Fruit fly (Drosophila melanogaster) whole organism, embryonic: ENCODE data around the gene CG32679.
A peak's percentile ranks its signal among the peaks of the same experiment; 100 is the strongest.

ENCODE experiments used
- CG10267 ChIP-seq: fragments of 200-800 bp; sonication (Bioruptor generic); optimal IDR thresholded peaks from 2 replicates; lab custom pipeline; 2018; ENCODE audit warnings: missing biosample characterization, mild to moderate bottlenecking, missing genetic modification characterization, moderate library complexity
- CG11398 ChIP-seq: fragments of 200-800 bp; sonication (Bioruptor generic); optimal IDR thresholded peaks from 2 replicates; lab custom pipeline; 2016; ENCODE audit warnings: missing biosample characterization, missing genetic modification characterization
- CG11723 ChIP-seq: fragments of 200-800 bp; sonication (Bioruptor generic); optimal IDR thresholded peaks from 2 replicates; lab custom pipeline; 2017; ENCODE audit warnings: missing biosample characterization, mild to moderate bottlenecking, missing genetic modification characterization
- CG13123 ChIP-seq: fragments of 200-800 bp; sonication (Bioruptor generic); optimal IDR thresholded peaks from 2 replicates; lab custom pipeline; 2016; ENCODE audit warnings: missing biosample characterization, missing genetic modification characterization
- CG13775 ChIP-seq: fragments of 200-800 bp; sonication (Bioruptor generic); optimal IDR thresholded peaks from 3 replicates; lab custom pipeline; 2017; ENCODE audit warnings: missing biosample characterization, mild to moderate bottlenecking, missing genetic modification characterization
- CG14441 ChIP-seq: fragments of 200-800 bp; sonication (Bioruptor generic); IDR thresholded peaks from 2 replicates; pipeline ENCODE4 v1.3.6; 2022; ENCODE audit warnings: missing biosample characterization, missing genetic modification characterization
- CG14710 ChIP-seq: fragments of 200-800 bp; sonication (Bioruptor generic); optimal IDR thresholded peaks from 3 replicates; lab custom pipeline; 2019; ENCODE audit warnings: missing biosample characterization, mild to moderate bottlenecking, missing genetic modification characterization, moderate library complexity
- CG15514 ChIP-seq: fragments of 200-800 bp; sonication (Bioruptor generic); optimal IDR thresholded peaks from 3 replicates; lab custom pipeline; 2017; ENCODE audit warnings: missing biosample characterization, missing genetic modification characterization, mild to moderate bottlenecking, moderate library complexity, missing genetic modification reagents
- CG1603 ChIP-seq: fragments of 200-800 bp; sonication (Bioruptor generic); optimal IDR thresholded peaks from 2 replicates; lab custom pipeline; 2019; ENCODE audit warnings: missing biosample characterization, mild to moderate bottlenecking, missing genetic modification characterization, moderate library complexity
- CG18599 ChIP-seq: fragments of 200-800 bp; sonication (Bioruptor generic); optimal IDR thresholded peaks from 3 replicates; lab custom pipeline; 2017; ENCODE audit warnings: missing biosample characterization, missing genetic modification characterization, mild to moderate bottlenecking, moderate library complexity, missing genetic modification reagents
- CG2712 ChIP-seq: fragments of 200-800 bp; optimal IDR thresholded peaks from 3 replicates; lab custom pipeline; 2019; ENCODE audit warnings: missing biosample characterization, mild to moderate bottlenecking, missing genetic modification characterization, moderate library complexity
- CG30403 ChIP-seq: fragments of 200-800 bp; sonication (Bioruptor generic); optimal IDR thresholded peaks from 3 replicates; lab custom pipeline; 2016; ENCODE audit warnings: missing biosample characterization, missing genetic modification characterization
- CG33213 ChIP-seq: fragments of 200-800 bp; sonication (Bioruptor generic); optimal IDR thresholded peaks from 3 replicates; lab custom pipeline; 2016; ENCODE audit warnings: missing biosample characterization, missing genetic modification characterization
- CG4424 ChIP-seq: fragments of 200-800 bp; sonication (Bioruptor generic); optimal IDR thresholded peaks from 3 replicates; lab custom pipeline; 2016; ENCODE audit warnings: missing biosample characterization, missing genetic modification characterization
- CG5245 ChIP-seq: fragments of 200-800 bp; sonication (Bioruptor generic); optimal IDR thresholded peaks from 3 replicates; lab custom pipeline; 2016; ENCODE audit warnings: missing biosample characterization, missing genetic modification characterization
- CG6791 ChIP-seq: fragments of 200-800 bp; sonication (Bioruptor generic); IDR thresholded peaks from 3 replicates; pipeline ENCODE4 v1.3.6; 2022; ENCODE audit warnings: missing biosample characterization, missing genetic modification characterization; ENCODE audit not compliant: partially characterized antibody
- CG7786 ChIP-seq: fragments of 200-800 bp; sonication (Bioruptor generic); optimal IDR thresholded peaks from 2 replicates; lab custom pipeline; 2016; ENCODE audit warnings: missing biosample characterization, missing genetic modification characterization
- CG8359 ChIP-seq: fragments of 200-800 bp; sonication (Bioruptor generic); optimal IDR thresholded peaks from 2 replicates; lab custom pipeline; 2017; ENCODE audit warnings: missing biosample characterization, mild to moderate bottlenecking, missing genetic modification characterization, borderline replicate concordance
- CG9437 ChIP-seq: fragments of 200-800 bp; sonication (Bioruptor generic); optimal IDR thresholded peaks from 2 replicates; lab custom pipeline; 2018; ENCODE audit warnings: missing biosample characterization, mild to moderate bottlenecking, missing genetic modification characterization
- CkIIα-i1 ChIP-seq: fragments of 200-800 bp; sonication (Bioruptor generic); IDR thresholded peaks from 2 replicates; pipeline ENCODE4 v1.3.6; 2022; ENCODE audit warnings: missing biosample characterization, missing genetic modification characterization
- Dek ChIP-seq: fragments of 200-800 bp; sonication (Bioruptor generic); optimal IDR thresholded peaks from 3 replicates; lab custom pipeline; 2019; ENCODE audit warnings: missing biosample characterization, mild to moderate bottlenecking, missing genetic modification characterization, moderate library complexity
- Dfd ChIP-seq, 2 experiments: fragments of >200 bp; optimal IDR thresholded peaks; 2 replicates each; lab custom pipeline; 2017; ENCODE audit warnings: missing biosample characterization in 2 of 2, missing genetic modification characterization in 2 of 2
- ERR ChIP-seq: fragments of 200-800 bp; sonication (Bioruptor generic); optimal IDR thresholded peaks from 2 replicates; lab custom pipeline; 2016; ENCODE audit warnings: missing biosample characterization, missing genetic modification characterization
- Ets65A ChIP-seq: fragments of 200-800 bp; sonication (Bioruptor generic); peaks from one replicate; lab custom pipeline; 2016; ENCODE audit warnings: missing biosample characterization, missing genetic modification characterization
- H2.0 ChIP-seq: fragments of 200-800 bp; sonication (Bioruptor generic); IDR thresholded peaks from 2 replicates; pipeline ENCODE4 v1.3.6; 2022; ENCODE audit warnings: missing biosample characterization, missing genetic modification characterization
- Hand ChIP-seq: fragments of 200-800 bp; sonication (Bioruptor generic); optimal IDR thresholded peaks from 2 replicates; lab custom pipeline; 2017; ENCODE audit warnings: mild to moderate bottlenecking, missing biosample characterization, missing genetic modification reagents, missing genetic modification characterization
- Hsf ChIP-seq: fragments of 200-800 bp; sonication (Bioruptor generic); optimal IDR thresholded peaks from 3 replicates; lab custom pipeline; 2016; ENCODE audit warnings: missing biosample characterization, missing genetic modification characterization
- Mrtf ChIP-seq: fragments of 200-800 bp; sonication (Bioruptor generic); IDR thresholded peaks from 3 replicates; pipeline ENCODE4 v1.3.6; 2022; ENCODE audit warnings: missing biosample characterization, missing genetic modification characterization
- Side ChIP-seq: fragments of 200-800 bp; sonication (Bioruptor generic); optimal IDR thresholded peaks from 2 replicates; lab custom pipeline; 2016; ENCODE audit warnings: missing biosample characterization, missing genetic modification characterization
- Stat92E ChIP-seq, 3 experiments: fragments of >200 bp in 2 of 3; fragments of 200-800 bp in 1 of 3; sonication (Bioruptor generic) in 1 of 3; optimal IDR thresholded peaks; 2 replicates each; lab custom pipeline; 2017 to 2019; ENCODE audit warnings: missing biosample characterization in 3 of 3, missing genetic modification characterization in 3 of 3, mild to moderate bottlenecking in 1 of 3, moderate library complexity in 1 of 3
- YL-1 ChIP-seq: fragments of 200-800 bp; sonication (Bioruptor generic); optimal IDR thresholded peaks from 3 replicates; lab custom pipeline; 2017; ENCODE audit warnings: missing biosample characterization, mild to moderate bottlenecking, missing genetic modification characterization
- abd-A ChIP-seq: fragments of 200-800 bp; sonication (Bioruptor generic); optimal IDR thresholded peaks from 3 replicates; lab custom pipeline; 2019; ENCODE audit warnings: missing biosample characterization, mild to moderate bottlenecking, missing genetic modification characterization, moderate library complexity
- aop ChIP-seq: fragments of 200-800 bp; sonication (Bioruptor generic); IDR thresholded peaks from 2 replicates; pipeline ENCODE4 v1.3.6; 2022; ENCODE audit warnings: missing biosample characterization, missing genetic modification characterization
- az2 ChIP-seq: fragments of 200-800 bp; sonication (Bioruptor generic); optimal IDR thresholded peaks from 3 replicates; lab custom pipeline; 2016; ENCODE audit warnings: missing biosample characterization, missing genetic modification characterization
- chm ChIP-seq: fragments of 200-800 bp; sonication (Bioruptor generic); IDR thresholded peaks from 2 replicates; pipeline ENCODE4 v1.3.6; 2022; ENCODE audit warnings: missing biosample characterization, missing genetic modification characterization
- en ChIP-seq: fragments of 200-800 bp; sonication (Bioruptor generic); optimal IDR thresholded peaks from 2 replicates; lab custom pipeline; 2016; ENCODE audit warnings: missing biosample characterization, missing genetic modification characterization
- ewg ChIP-seq: fragments of 200-800 bp; sonication (Bioruptor generic); optimal IDR thresholded peaks from 3 replicates; lab custom pipeline; 2017; ENCODE audit warnings: mild to moderate bottlenecking, missing biosample characterization, missing genetic modification reagents, missing genetic modification characterization
- gce ChIP-seq: fragments of 200-800 bp; sonication (Bioruptor generic); IDR thresholded peaks from 3 replicates; pipeline ENCODE4 v1.3.6; 2022; ENCODE audit warnings: missing biosample characterization, missing genetic modification characterization
- gfzf ChIP-seq: fragments of 200-800 bp; sonication (Bioruptor generic); optimal IDR thresholded peaks from 2 replicates; lab custom pipeline; 2016; ENCODE audit warnings: missing biosample characterization, mild to moderate bottlenecking, missing genetic modification characterization, moderate library complexity
- gsb-n ChIP-seq: fragments of 200-800 bp; sonication (Bioruptor generic); optimal IDR thresholded peaks from 3 replicates; lab custom pipeline; 2018; ENCODE audit warnings: missing biosample characterization, mild to moderate bottlenecking, missing genetic modification characterization
- h ChIP-seq: fragments of >200 bp; optimal IDR thresholded peaks from 2 replicates; lab custom pipeline; 2017
- hbn ChIP-seq: fragments of 200-800 bp; sonication (Bioruptor generic); IDR thresholded peaks from 2 replicates; pipeline ENCODE4 v1.3.6; 2022; ENCODE audit warnings: missing biosample characterization, missing genetic modification characterization; ENCODE audit not compliant: partially characterized antibody
- her ChIP-seq: fragments of 200-800 bp; sonication (Bioruptor generic); optimal IDR thresholded peaks from 2 replicates; lab custom pipeline; 2016; ENCODE audit warnings: missing biosample characterization, missing genetic modification characterization
- knrl ChIP-seq: fragments of 200-800 bp; sonication (Bioruptor generic); IDR thresholded peaks from 3 replicates; pipeline ENCODE4 v1.3.6; 2022; ENCODE audit warnings: missing biosample characterization, missing genetic modification characterization; ENCODE audit not compliant: partially characterized antibody
- lola ChIP-seq, 3 experiments: fragments of >200 bp in 2 of 3; fragments of 200-800 bp in 1 of 3; sonication (Bioruptor generic) in 1 of 3; optimal IDR thresholded peaks; 2 replicates each; lab custom pipeline; 2017 to 2019; ENCODE audit warnings: missing biosample characterization in 3 of 3, missing genetic modification characterization in 3 of 3, mild to moderate bottlenecking in 1 of 3, moderate library complexity in 1 of 3
- nmo ChIP-seq: fragments of 200-800 bp; sonication (Bioruptor generic); optimal IDR thresholded peaks from 2 replicates; lab custom pipeline; 2018; ENCODE audit warnings: missing biosample characterization, mild to moderate bottlenecking, missing genetic modification characterization, moderate library complexity
- psq ChIP-seq: fragments of 200-800 bp; sonication (Bioruptor generic); optimal IDR thresholded peaks from 2 replicates; lab custom pipeline; 2017; ENCODE audit warnings: missing biosample characterization, missing genetic modification characterization
- repo ChIP-seq: fragments of 200-800 bp; sonication (Bioruptor generic); optimal IDR thresholded peaks from 2 replicates; lab custom pipeline; 2016; ENCODE audit warnings: missing biosample characterization, missing genetic modification characterization
- ssp ChIP-seq: fragments of 200-800 bp; sonication (Bioruptor generic); IDR thresholded peaks from 2 replicates; pipeline ENCODE4 v1.3.6; 2022; ENCODE audit warnings: missing biosample characterization, missing genetic modification characterization

The CG32679 gene

dm6 chrX:10325567-10326345, 41.5 kb downstream of the CG32679 start, which contains the start of gene alpha-Man-Ia (continued):
- TF ChIP-seq CG14441 (GFP tag; lab: Robert Waterston, UW), result no peak
- TF ChIP-seq CG10267 (tag; lab: Kevin White, UChicago), result peak; percentile 9
- no peak for TF ChIP-seq YL-1 (GFP tag; lab: Kevin White, UChicago)
- no peak for TF ChIP-seq CG11723
- no peak for TF ChIP-seq Dfd (GFP tag; optimal IDR thresholded peaks at IDR 0.05; lab: Kevin White, UChicago)
- no peak for TF ChIP-seq Side (GFP tag; lab: Kevin White, UChicago)
- TF ChIP-seq CG8359, result no peak
- TF ChIP-seq h, result no peak
- no peak for TF ChIP-seq CG6791
- TF ChIP-seq Hsf, result no peak
- TF ChIP-seq CG15514 (GFP tag; lab: Kevin White, UChicago), result peak; percentile 40
- TF ChIP-seq CG9437 (GFP tag; lab: Kevin White, UChicago), result peak; percentile 2
- TF ChIP-seq CG4424 (GFP tag; lab: Kevin White, UChicago), result no peak
- TF ChIP-seq gce, result no peak
- TF ChIP-seq CkIIα-i1 (GFP tag; lab: Robert Waterston, UW), result no peak
- peak; percentile 1 for TF ChIP-seq ewg (GFP tag; lab: Kevin White, UChicago)
- peak; percentile 86 for TF ChIP-seq gfzf (GFP tag; lab: Kevin White, UChicago)
- no peak for TF ChIP-seq CG2712 (tag; lab: Kevin White, UChicago)
- peak; percentile 57 for TF ChIP-seq CG14710 (tag; lab: Kevin White, UChicago)
- 0 out of 2 replicates have a peak, but pooled peaks have one; percentile 10 for TF ChIP-seq hbn (GFP tag; lab: Robert Waterston, UW)
- no peak for TF ChIP-seq knrl (GFP tag; lab: Robert Waterston, UW)
- TF ChIP-seq CG18599 (GFP tag; lab: Kevin White, UChicago), result peak; percentile 14
- TF ChIP-seq CG13775 (GFP tag; lab: Kevin White, UChicago), result peak; percentile 38
- no peak for TF ChIP-seq CG13123 (GFP tag; lab: Kevin White, UChicago)
- TF ChIP-seq repo (GFP tag; lab: Kevin White, UChicago), result no peak
- no peak for TF ChIP-seq her (GFP tag; lab: Kevin White, UChicago)
- no peak for TF ChIP-seq ssp (GFP tag; lab: Robert Waterston, UW)
- 0 out of 2 replicates have a peak, but pooled peaks have one; percentile 42 for TF ChIP-seq chm (GFP tag; lab: Robert Waterston, UW)
- TF ChIP-seq CG7786 (GFP tag; lab: Kevin White, UChicago), result no peak
- TF ChIP-seq CG1603, result peak; percentile 50
- TF ChIP-seq Mrtf, result no peak
- no peak for TF ChIP-seq gsb-n
- TF ChIP-seq H2.0 (GFP tag; lab: Robert Waterston, UW), result no peak
- TF ChIP-seq lola (GFP tag; optimal IDR thresholded peaks at IDR 0.05; lab: Kevin White, UChicago), result peak in 1 of 3 experiments; percentile 20
- no peak for TF ChIP-seq abd-A (tag; lab: Kevin White, UChicago)
- no peak for TF ChIP-seq CG11398 (GFP tag; lab: Kevin White, UChicago)
- TF ChIP-seq CG30403 (GFP tag; lab: Kevin White, UChicago), result peak; percentile 46
- TF ChIP-seq CG5245, result no peak
- TF ChIP-seq nmo (GFP tag; lab: Kevin White, UChicago), result peak; percentile 48
- TF ChIP-seq az2, result peak; percentile 7
- TF ChIP-seq Ets65A (GFP tag; lab: Kevin White, UChicago), result peak; percentile 92
- peak; percentile 29 for TF ChIP-seq CG33213 (GFP tag; lab: Kevin White, UChicago)
- TF ChIP-seq aop (GFP tag; lab: Robert Waterston, UW), result no peak
- TF ChIP-seq en (GFP tag; lab: Kevin White, UChicago), result no peak
- no peak for TF ChIP-seq psq (GFP tag; lab: Kevin White, UChicago)
- TF ChIP-seq Hand (GFP tag; lab: Kevin White, UChicago), result no peak
- TF ChIP-seq Dek (tag; lab: Kevin White, UChicago), result peak; percentile 18
- no peak for TF ChIP-seq Stat92E (GFP tag; optimal IDR thresholded peaks at IDR 0.05; lab: Kevin White, UChicago)
- TF ChIP-seq ERR (GFP tag; lab: Kevin White, UChicago), result no peak
